Fruit fly (Drosophila melanogaster): ENCODE measurements around the gene CG10654.

The CG10654 gene

dm6 chr3L:12529431-12530007, 21.9 kb upstream of the CG10654 start (continued):
- no peak for TF ChIP-seq Dll (GFP tag; IDR thresholded peaks at IDR 0.05; ENCODE audit: partially characterized antibody)
- TF ChIP-seq Trl (optimal IDR thresholded peaks at IDR 0.05) = no peak
- TF ChIP-seq Trl (GFP tag; optimal IDR thresholded peaks at IDR 0.05) = no peak
- no peak for TF ChIP-seq CG7963 (GFP tag; IDR thresholded peaks at IDR 0.05; ENCODE audit: partially characterized antibody)
- no peak for TF ChIP-seq HLH4C (GFP tag; IDR thresholded peaks at IDR 0.05; ENCODE audit: partially characterized antibody)
- no peak for TF ChIP-seq CG10462 (GFP tag; optimal IDR thresholded peaks at IDR 0.05)
- no peak for TF ChIP-seq CG9876 (GFP tag; optimal IDR thresholded peaks at IDR 0.05)
- TF ChIP-seq CG10979 (tag; optimal IDR thresholded peaks at IDR 0.05) = peak; percentile 59
- no peak for TF ChIP-seq ro (GFP tag; IDR thresholded peaks at IDR 0.05)
- 0 out of 2 replicates have a peak, but pooled peaks have one; percentile 11 for TF ChIP-seq CG10321 (GFP tag; IDR thresholded peaks at IDR 0.05)
- TF ChIP-seq Fer1 (GFP tag; optimal IDR thresholded peaks at IDR 0.05) = no peak
- no peak for TF ChIP-seq CG3847 (GFP tag; IDR thresholded peaks at IDR 0.05)
- peak; percentile 25 for TF ChIP-seq CG5180 (GFP tag; optimal IDR thresholded peaks at IDR 0.05)
- TF ChIP-seq vnd (GFP tag; IDR thresholded peaks at IDR 0.05; ENCODE audit: partially characterized antibody) = no peak
- TF ChIP-seq tap (tag; optimal IDR thresholded peaks at IDR 0.05) = peak; percentile 49
- TF ChIP-seq ab (GFP tag; optimal IDR thresholded peaks at IDR 0.05) = no peak
- TF ChIP-seq hb (GFP tag; IDR thresholded peaks at IDR 0.05; ENCODE audit: partially characterized antibody) = no peak
- peak; percentile 62 for TF ChIP-seq corto (GFP tag; optimal IDR thresholded peaks at IDR 0.05)
- no peak for TF ChIP-seq z (GFP tag; IDR thresholded peaks at IDR 0.05)
- no peak for TF ChIP-seq dm (GFP tag; optimal IDR thresholded peaks at IDR 0.05)
- no peak for TF ChIP-seq nerfin-2 (GFP tag; IDR thresholded peaks at IDR 0.05; ENCODE audit: partially characterized antibody)
- TF ChIP-seq usp (GFP tag; optimal IDR thresholded peaks at IDR 0.05) = no peak
- peak; percentile 34; the same call in 2 of the 3 replicates for TF ChIP-seq tgo (GFP tag; IDR thresholded peaks at IDR 0.05)
- no peak for TF ChIP-seq slou (GFP tag; optimal IDR thresholded peaks at IDR 0.05)
- TF ChIP-seq CG13775 (GFP tag; optimal IDR thresholded peaks at IDR 0.05) = peak; percentile 15
- TF ChIP-seq CG3163 (GFP tag; optimal IDR thresholded peaks at IDR 0.05) = no peak
- TF ChIP-seq hbn (GFP tag; IDR thresholded peaks at IDR 0.05; ENCODE audit: partially characterized antibody) = no peak
- TF ChIP-seq HmgD (GFP tag; optimal IDR thresholded peaks at IDR 0.05) = no peak
- no peak for TF ChIP-seq repo (GFP tag; optimal IDR thresholded peaks at IDR 0.05)
- no peak for TF ChIP-seq klu (GFP tag; IDR thresholded peaks at IDR 0.05)
- no peak for TF ChIP-seq p53 (GFP tag; optimal IDR thresholded peaks at IDR 0.05)
- TF ChIP-seq Gug (GFP tag; IDR thresholded peaks at IDR 0.05) = 0 out of 4 replicates have a peak, but pooled peaks have one; percentile 34
- peak; percentile 20 for TF ChIP-seq slp2 (GFP tag; optimal IDR thresholded peaks at IDR 0.05)
- TF ChIP-seq D19A (tag; optimal IDR thresholded peaks at IDR 0.05) = peak; percentile 59
- TF ChIP-seq CG1832 (GFP tag; optimal IDR thresholded peaks at IDR 0.05) = no peak
- peak; percentile 38 for TF ChIP-seq NfI (GFP tag; optimal IDR thresholded peaks at IDR 0.05)
- peak; percentile 0 for TF ChIP-seq pum (GFP tag; optimal IDR thresholded peaks at IDR 0.05)
- peak; percentile 15 for TF ChIP-seq CG17802 (tag; optimal IDR thresholded peaks at IDR 0.05)
- TF ChIP-seq CG18262 (tag; optimal IDR thresholded peaks at IDR 0.05) = peak; percentile 63
- TF ChIP-seq CG10543 (GFP tag; optimal IDR thresholded peaks at IDR 0.05) = peak; percentile 10
- no peak for TF ChIP-seq CG34376 (GFP tag; optimal IDR thresholded peaks at IDR 0.05)
- peak; percentile 13 for TF ChIP-seq Jarid2 (GFP tag; optimal IDR thresholded peaks at IDR 0.05)
- TF ChIP-seq Sry-β (GFP tag; optimal IDR thresholded peaks at IDR 0.05) = no peak
- TF ChIP-seq nerfin-1 (tag; optimal IDR thresholded peaks at IDR 0.05) = peak; percentile 49
- TF ChIP-seq dan (GFP tag; IDR thresholded peaks at IDR 0.05) = no peak
- TF ChIP-seq bsh (GFP tag; optimal IDR thresholded peaks at IDR 0.05) = peak; percentile 23 to 67
- no peak for TF ChIP-seq crol (GFP tag; IDR thresholded peaks at IDR 0.05)
- TF ChIP-seq bigmax (GFP tag; optimal IDR thresholded peaks at IDR 0.05) = no peak
- TF ChIP-seq Six4 (GFP tag; optimal IDR thresholded peaks at IDR 0.05) = peak; percentile 22
- TF ChIP-seq gem (tag; optimal IDR thresholded peaks at IDR 0.05) = peak; percentile 62
